Worm (Caenorhabditis elegans) whole organism, young adult: ENCODE data around the gene R02E4.3.

Source experiments
- B0019.2 ChIP-seq: fragments of 200-800 bp; sonication (Bioruptor generic); conservative IDR thresholded peaks from 2 replicates; pipeline ENCODE4 v1.3.6; 2022; ENCODE audit warnings: missing genetic modification reagents, missing genetic modification characterization, missing compliant biosample characterization
- C17E4.6 ChIP-seq: fragments of 200-800 bp; sonication (Bioruptor generic); IDR thresholded peaks from 2 replicates; pipeline ENCODE4 v1.3.6; 2022; ENCODE audit warnings: missing genetic modification reagents, missing genetic modification characterization, missing compliant biosample characterization
- F22D6.2 ChIP-seq: sonication (generic microtip); optimal IDR thresholded peaks from 2 replicates; lab custom pipeline; 2016; ENCODE audit warnings: mild to moderate bottlenecking, missing genetic modification characterization, missing compliant biosample characterization
- F33H1.4 ChIP-seq: fragments of 200-800 bp; sonication (Bioruptor generic); IDR thresholded peaks from 2 replicates; pipeline ENCODE4 v1.3.6; 2022; ENCODE audit warnings: missing genetic modification reagents, missing genetic modification characterization, missing compliant biosample characterization
- F49E8.2 ChIP-seq: sonication (generic microtip); optimal IDR thresholded peaks from 3 replicates; lab custom pipeline; 2017; ENCODE audit warnings: missing genetic modification characterization, mild to moderate bottlenecking, missing compliant biosample characterization, antibody characterized with exemption, moderate library complexity; ENCODE audit not compliant: insufficient read depth
- F57A8.1 ChIP-seq: fragments of 200-800 bp; sonication (Bioruptor generic); optimal IDR thresholded peaks from 2 replicates; lab custom pipeline; 2018; ENCODE audit warnings: mild to moderate bottlenecking, missing genetic modification characterization, moderate library complexity, missing compliant biosample characterization
- F57C9.4 ChIP-seq: sonication (generic microtip); optimal IDR thresholded peaks from 2 replicates; lab custom pipeline; 2017; ENCODE audit warnings: mild to moderate bottlenecking, missing genetic modification characterization, missing compliant biosample characterization
- Y79H2A.3 ChIP-seq: fragments of 200-800 bp; sonication (Bioruptor generic); conservative IDR thresholded peaks from 2 replicates; pipeline ENCODE4 v1.3.6; 2022; ENCODE audit warnings: missing genetic modification reagents, missing genetic modification characterization, missing compliant biosample characterization
- Y95B8A.8 ChIP-seq: fragments of 200-800 bp; sonication (Bioruptor generic); IDR thresholded peaks from 2 replicates; pipeline ENCODE4 v1.3.6; 2022; ENCODE audit warnings: missing genetic modification reagents, missing genetic modification characterization, missing compliant biosample characterization
- ZK185.1 ChIP-seq: sonication (generic microtip); optimal IDR thresholded peaks from 2 replicates; lab custom pipeline; 2016; ENCODE audit warnings: mild to moderate bottlenecking, missing genetic modification characterization, missing compliant biosample characterization; ENCODE audit not compliant: poor library complexity, severe bottlenecking
- atf-7 ChIP-seq: sonication (generic microtip); optimal IDR thresholded peaks from 2 replicates; lab custom pipeline; 2017; ENCODE audit warnings: mild to moderate bottlenecking, missing genetic modification characterization, missing compliant biosample characterization
- athp-1 ChIP-seq: sonication (generic microtip); optimal IDR thresholded peaks from 2 replicates; lab custom pipeline; 2017; ENCODE audit warnings: mild to moderate bottlenecking, missing genetic modification characterization, missing compliant biosample characterization
- attf-6 ChIP-seq: fragments of 200-800 bp; sonication (Bioruptor generic); IDR thresholded peaks from 2 replicates; pipeline ENCODE4 v1.3.6; 2022; ENCODE audit warnings: missing genetic modification reagents, missing genetic modification characterization, missing compliant biosample characterization
- bed-1 ChIP-seq: fragments of 200-800 bp; sonication (Bioruptor generic); IDR thresholded peaks from 2 replicates; pipeline ENCODE4 v1.3.6; 2022; ENCODE audit warnings: missing genetic modification reagents, missing genetic modification characterization, missing compliant biosample characterization
- bed-2 ChIP-seq: fragments of 200-800 bp; sonication (Bioruptor generic); IDR thresholded peaks from 2 replicates; pipeline ENCODE4 v1.3.6; 2022; ENCODE audit warnings: missing genetic modification reagents, missing genetic modification characterization, missing compliant biosample characterization
- cebp-2 ChIP-seq: fragments of 200-800 bp; sonication (Bioruptor generic); IDR thresholded peaks from 2 replicates; pipeline ENCODE4 v1.3.6; 2022; ENCODE audit warnings: missing genetic modification characterization, missing compliant biosample characterization
- ceh-40 ChIP-seq: fragments of 200-800 bp; sonication (Bioruptor generic); IDR thresholded peaks from 2 replicates; pipeline ENCODE4 v1.3.6; 2022; ENCODE audit warnings: missing genetic modification characterization, missing compliant biosample characterization
- ceh-58 ChIP-seq: fragments of 200-800 bp; sonication (Bioruptor generic); IDR thresholded peaks from 2 replicates; pipeline ENCODE4 v1.3.6; 2022; ENCODE audit warnings: missing genetic modification characterization, missing compliant biosample characterization
- chd-7 ChIP-seq: sonication (generic microtip); optimal IDR thresholded peaks from 2 replicates; lab custom pipeline; 2016; ENCODE audit warnings: mild to moderate bottlenecking, missing genetic modification characterization, moderate library complexity, missing compliant biosample characterization
- dpff-1 ChIP-seq: sonication (generic microtip); optimal IDR thresholded peaks from 2 replicates; lab custom pipeline; 2017; ENCODE audit warnings: mild to moderate bottlenecking, missing genetic modification characterization, missing compliant biosample characterization
- dpl-1 ChIP-seq: fragments of 150-350 bp; optimal IDR thresholded peaks from 2 replicates; lab custom pipeline; 2014; ENCODE audit warnings: missing biosample characterization, missing genetic modification reagents, missing genetic modification characterization
- efl-1 ChIP-seq: fragments of 150-350 bp; optimal IDR thresholded peaks from 2 replicates; lab custom pipeline; 2014; ENCODE audit warnings: missing biosample characterization, missing genetic modification reagents, missing genetic modification characterization
- hmg-20 ChIP-seq: fragments of 200-800 bp; sonication (Bioruptor generic); IDR thresholded peaks from 2 replicates; pipeline ENCODE4 v1.3.6; 2022; ENCODE audit warnings: missing genetic modification reagents, missing genetic modification characterization, missing compliant biosample characterization
- hrde-1 ChIP-seq: sonication (generic microtip); optimal IDR thresholded peaks from 2 replicates; lab custom pipeline; 2016; ENCODE audit warnings: missing genetic modification characterization, mild to moderate bottlenecking, missing compliant biosample characterization, moderate library complexity, missing genotype, missing genetic modification reagents, borderline replicate concordance
- lin-40 ChIP-seq: sonication (generic microtip); optimal IDR thresholded peaks from 2 replicates; lab custom pipeline; 2016; ENCODE audit warnings: missing genetic modification characterization, mild to moderate bottlenecking, missing compliant biosample characterization, missing genotype, missing genetic modification reagents
- lin-54 ChIP-seq: fragments of 200-800 bp; sonication (Bioruptor generic); optimal IDR thresholded peaks from 2 replicates; lab custom pipeline; 2018; ENCODE audit warnings: mild to moderate bottlenecking, missing genetic modification characterization, missing compliant biosample characterization
- lir-1 ChIP-seq: fragments of 200-800 bp; sonication (Bioruptor generic); conservative IDR thresholded peaks from 2 replicates; pipeline ENCODE4 v1.3.6; 2022; ENCODE audit warnings: missing genetic modification reagents, missing genetic modification characterization, missing compliant biosample characterization
- lsy-27 ChIP-seq: sonication (generic microtip); optimal IDR thresholded peaks from 2 replicates; lab custom pipeline; 2017; ENCODE audit warnings: missing genetic modification characterization, mild to moderate bottlenecking, missing compliant biosample characterization, antibody characterized with exemption, missing genotype, borderline replicate concordance; ENCODE audit not compliant: insufficient read depth
- mes-4 ChIP-seq: sonication (generic microtip); optimal IDR thresholded peaks from 2 replicates; lab custom pipeline; 2016; ENCODE audit warnings: missing genotype, missing genetic modification characterization, missing compliant biosample characterization
- nfya-1 ChIP-seq: sonication (generic microtip); optimal IDR thresholded peaks from 2 replicates; lab custom pipeline; 2017; ENCODE audit warnings: antibody characterized with exemption, missing compliant biosample characterization, missing genetic modification characterization, borderline replicate concordance; ENCODE audit not compliant: insufficient read depth
- nhr-179 ChIP-seq: sonication (generic microtip); optimal IDR thresholded peaks from 2 replicates; lab custom pipeline; 2016; ENCODE audit warnings: mild to moderate bottlenecking, missing genetic modification characterization, missing compliant biosample characterization
- nhr-80 ChIP-seq: sonication (generic microtip); optimal IDR thresholded peaks from 2 replicates; lab custom pipeline; 2016; ENCODE audit warnings: missing genetic modification characterization, missing compliant biosample characterization
- pha-4 ChIP-seq: fragments of 150-350 bp; sonication (generic microtip); optimal IDR thresholded peaks from 2 replicates; lab custom pipeline; 2014; ENCODE audit warnings: missing biosample characterization, missing genetic modification reagents, missing genetic modification characterization
- rec-8 ChIP-seq, 2 experiments: sonication (generic microtip); optimal IDR thresholded peaks; 2 replicates each; lab custom pipeline; 2016; ENCODE audit warnings: mild to moderate bottlenecking in 2 of 2, missing genetic modification characterization in 2 of 2, missing genetic modification reagents in 2 of 2, missing genotype in 2 of 2, missing biosample characterization in 1 of 2, missing compliant biosample characterization in 1 of 2, moderate library complexity in 1 of 2
- sea-2 ChIP-seq: fragments of 200-800 bp; sonication (Bioruptor generic); IDR thresholded peaks from 2 replicates; pipeline ENCODE4 v1.3.6; 2022; ENCODE audit warnings: missing genetic modification characterization, missing compliant biosample characterization
- snpc-1.1 ChIP-seq: sonication (generic microtip); optimal IDR thresholded peaks from 2 replicates; lab custom pipeline; 2017; ENCODE audit warnings: missing genetic modification characterization, mild to moderate bottlenecking, missing compliant biosample characterization, antibody characterized with exemption, moderate library complexity, missing genotype, missing genetic modification reagents; ENCODE audit not compliant: insufficient read depth
- snpc-4 ChIP-seq, 5 experiments: fragments of 150-350 bp in 1 of 5; sonication (generic microtip) in 4 of 5; optimal IDR thresholded peaks; 2 replicates each; lab custom pipeline; 2014 to 2018; ENCODE audit warnings: missing genetic modification characterization in 5 of 5, missing biosample characterization in 3 of 5, antibody characterized with exemption in 2 of 5, mild to moderate bottlenecking in 2 of 5, missing compliant biosample characterization in 2 of 5, missing genotype in 2 of 5, moderate library complexity in 2 of 5, missing genetic modification reagents in 1 of 5
- tbp1 ChIP-seq: fragments of 200-800 bp; sonication (Bioruptor generic); optimal IDR thresholded peaks from 2 replicates; lab custom pipeline; 2018; ENCODE audit warnings: mild to moderate bottlenecking, missing genetic modification characterization, missing compliant biosample characterization
- tbx-9 ChIP-seq: sonication (generic microtip); optimal IDR thresholded peaks from 2 replicates; lab custom pipeline; 2016; ENCODE audit warnings: borderline replicate concordance, missing genetic modification characterization, inconsistent platforms, missing compliant biosample characterization
- zfh-2 ChIP-seq: fragments of 200-800 bp; sonication (Bioruptor generic); conservative IDR thresholded peaks from 2 replicates; pipeline ENCODE4 v1.3.6; 2022; ENCODE audit warnings: missing genetic modification reagents, missing genetic modification characterization, missing compliant biosample characterization
- ztf-25 ChIP-seq: fragments of 200-800 bp; sonication (Bioruptor generic); IDR thresholded peaks from 2 replicates; pipeline ENCODE4 v1.3.6; 2022; ENCODE audit warnings: missing genetic modification reagents, missing genetic modification characterization, missing compliant biosample characterization
- ztf-28 ChIP-seq: fragments of 200-800 bp; sonication (Bioruptor generic); IDR thresholded peaks from 2 replicates; pipeline ENCODE4 v1.3.6; 2022; ENCODE audit warnings: missing genetic modification reagents, missing genetic modification characterization, missing compliant biosample characterization

R02E4.3 gene

DNA sequence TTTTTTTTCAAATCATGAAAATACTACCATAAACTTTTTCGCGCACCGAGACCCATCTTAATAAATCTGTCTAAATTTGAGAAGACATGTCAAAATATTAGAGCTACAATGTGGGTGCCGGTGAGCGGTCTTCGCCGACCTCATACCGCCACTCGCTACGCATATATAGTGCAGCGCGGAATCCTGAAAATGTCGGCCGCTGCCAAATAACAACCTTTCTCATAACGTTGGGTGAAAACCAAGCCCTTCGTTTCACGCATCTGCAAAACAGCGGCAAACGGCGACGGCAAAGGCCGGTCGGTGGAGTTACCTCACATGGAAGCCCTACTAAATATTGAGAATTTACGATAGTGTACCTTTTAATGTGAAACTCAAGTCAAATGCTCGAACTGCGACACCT is 1.1 kb upstream of the R02E4.3 start:
- TF ChIP-seq lin-40 (tag; lab: Kevin White, UChicago) (no peak), F33H1.4 (GFP tag; lab: Robert Waterston, UW) (no peak), cebp-2 (GFP tag; lab: Robert Waterston, UW) (no peak), ztf-25 (no peak), attf-6 (no peak), snpc-4 (GFP tag; optimal IDR thresholded peaks at IDR 0.05; lab: Kevin White, UChicago) (no peak), snpc-4 (tag; optimal IDR thresholded peaks at IDR 0.05; lab: Kevin White, UChicago) (peak; percentile 36 to 92 (median 76)), hrde-1 (tag; lab: Kevin White, UChicago) (no peak), lsy-27 (tag; lab: Kevin White, UChicago) (no peak), atf-7 (tag; lab: Kevin White, UChicago) (no peak), Y79H2A.3 (no peak), snpc-1.1 (tag; lab: Kevin White, UChicago) (peak; percentile 70), ztf-28 (GFP tag; lab: Robert Waterston, UW) (no peak), F22D6.2 (tag; lab: Kevin White, UChicago) (no peak), zfh-2 (GFP tag; lab: Robert Waterston, UW) (0 out of 2 replicates have a peak, but pooled peaks have one; percentile 10)

DNA sequence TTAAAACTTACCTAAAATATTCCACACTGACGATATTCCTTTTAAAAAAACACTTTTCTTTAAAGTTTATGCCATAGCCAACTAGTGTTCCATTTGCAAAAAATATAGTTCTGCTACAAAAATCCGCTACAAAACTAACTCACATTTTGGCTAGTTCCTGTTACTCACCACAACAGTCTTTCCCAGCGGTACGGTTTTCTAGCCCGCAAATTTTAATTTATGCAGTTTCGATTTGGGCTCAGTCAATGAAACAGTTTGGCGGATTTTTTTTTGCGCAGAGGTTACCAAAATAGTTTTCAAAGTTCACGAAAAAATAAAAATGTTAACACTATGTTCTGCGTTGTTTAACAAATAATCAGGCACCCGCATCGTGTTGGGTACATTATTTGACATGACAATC is 712 bp downstream of the R02E4.3 start:
- TF ChIP-seq chd-7 (tag; lab: Kevin White, UChicago) (no peak), tbp1 (GFP tag; lab: Kevin White, UChicago) (no peak), lir-1 (GFP tag; lab: Robert Waterston, UW) (no peak), nhr-179 (tag; lab: Kevin White, UChicago) (no peak), F49E8.2 (tag; lab: Kevin White, UChicago) (no peak), rec-8 (tag; optimal IDR thresholded peaks at IDR 0.05; lab: Kevin White, UChicago) (no peak)

DNA sequence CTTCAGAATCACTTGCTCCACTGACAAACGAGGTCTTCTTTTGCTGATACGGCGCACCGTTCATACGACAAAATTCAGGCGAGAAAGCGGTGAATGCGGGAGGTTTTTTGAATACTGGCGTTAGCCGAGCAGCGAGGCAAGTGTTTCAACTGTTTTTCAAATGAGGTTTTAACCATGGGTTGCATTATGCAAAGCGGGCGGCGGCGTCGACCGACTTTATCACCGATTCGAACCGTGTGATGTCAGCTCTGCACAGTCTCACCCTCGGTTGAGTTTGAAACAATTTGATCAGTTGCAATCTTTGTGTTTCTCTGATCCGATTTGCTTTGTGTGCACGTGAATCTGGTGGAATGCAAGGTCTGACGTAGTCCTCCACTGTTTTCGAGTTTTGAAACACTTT is 1.5 kb downstream of the R02E4.3 start, which contains the start of gene clh-4:
Gene clh-4 (minus strand): TSS at position 101 of the 400 bp plus-strand sequence.
- TF ChIP-seq ztf-25, result no peak
- TF ChIP-seq Y95B8A.8 (GFP tag; lab: Robert Waterston, UW), result no peak
- no peak for TF ChIP-seq ceh-58 (GFP tag; lab: Robert Waterston, UW)
- TF ChIP-seq bed-1 (GFP tag; lab: Robert Waterston, UW), result no peak
- no peak for TF ChIP-seq bed-2 (GFP tag; lab: Robert Waterston, UW)
- TF ChIP-seq hmg-20 (GFP tag; lab: Robert Waterston, UW), result no peak
- TF ChIP-seq dpl-1 (GFP tag; lab: Kevin White, UChicago), result no peak
- no peak for TF ChIP-seq ceh-40 (GFP tag; lab: Robert Waterston, UW)
- no peak for TF ChIP-seq snpc-4 (GFP tag; optimal IDR thresholded peaks at IDR 0.05; lab: Kevin White, UChicago)
- no peak for TF ChIP-seq snpc-4 (tag; optimal IDR thresholded peaks at IDR 0.05; lab: Kevin White, UChicago)
- TF ChIP-seq ZK185.1, result no peak
- TF ChIP-seq nfya-1 (tag; lab: Kevin White, UChicago), result no peak
- no peak for TF ChIP-seq tbx-9
- no peak for TF ChIP-seq mes-4 (tag; lab: Kevin White, UChicago)
- TF ChIP-seq zfh-2 (GFP tag; lab: Robert Waterston, UW), result no peak
- TF ChIP-seq efl-1 (GFP tag; lab: Kevin White, UChicago), result no peak

DNA sequence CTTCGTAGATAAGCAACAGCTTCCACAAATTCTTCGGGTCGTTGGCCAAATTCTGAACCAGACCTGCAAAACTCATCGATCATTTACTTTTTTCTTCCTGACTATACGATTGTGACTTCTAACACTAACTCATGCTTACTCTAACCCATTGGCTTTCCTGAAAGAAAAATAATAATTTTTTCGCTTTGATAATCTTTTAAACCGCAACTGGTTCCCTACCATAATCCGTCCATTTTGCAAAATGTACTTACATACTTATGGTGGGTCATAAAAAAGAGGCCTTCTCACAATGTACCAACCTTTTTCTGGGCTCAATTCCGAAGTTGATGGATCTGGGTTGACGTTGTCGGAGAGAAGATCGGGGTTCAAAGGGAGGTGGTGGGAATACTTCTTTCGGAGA is 6.9 kb downstream of the R02E4.3 start:
- TF ChIP-seq chd-7 (tag; lab: Kevin White, UChicago) (no peak), efl-1 (GFP tag; lab: Kevin White, UChicago) (no peak), ZK185.1 (no peak), nhr-80 (no peak), sea-2 (GFP tag; lab: Robert Waterston, UW) (no peak), lir-1 (GFP tag; lab: Robert Waterston, UW) (no peak), athp-1 (tag; lab: Kevin White, UChicago) (no peak), B0019.2 (GFP tag; lab: Robert Waterston, UW) (no peak), Y79H2A.3 (no peak), dpff-1 (tag; lab: Kevin White, UChicago) (no peak), lin-54 (GFP tag; lab: Kevin White, UChicago) (no peak), F57C9.4 (tag; lab: Kevin White, UChicago) (no peak), F57A8.1 (GFP tag; lab: Kevin White, UChicago) (no peak), bed-2 (GFP tag; lab: Robert Waterston, UW) (no peak), pha-4 (tag; lab: Kevin White, UChicago) (no peak), C17E4.6 (GFP tag; lab: Robert Waterston, UW) (no peak)
